Worm (Caenorhabditis elegans): ENCODE measurements around the gene taf-6.1.

ce11 chrII:1157135-1157534 lies 29.4 kb downstream of the taf-6.1 start:
- TF ChIP-seq nfya-1 (tag; optimal IDR thresholded peaks at IDR 0.05), result no peak
- no peak for TF ChIP-seq eyg-1 (tag; optimal IDR thresholded peaks at IDR 0.05)

Measured in whole organism, late embryonic.